Worm (Caenorhabditis elegans): Measurements from ENCODE around the gene F08G2.8.
A peak's percentile ranks its signal among the peaks of the same experiment; 100 is the strongest.

Gene F08G2.8

ce11 chrII:13899777-13900176, 47.7 kb downstream of the F08G2.8 start:
- TF ChIP-seq hlh-15 (tag; optimal IDR thresholded peaks at IDR 0.05), result no peak
- no peak for TF ChIP-seq ceh-9 (tag; optimal IDR thresholded peaks at IDR 0.05)
- TF ChIP-seq ceh-48 (tag; optimal IDR thresholded peaks at IDR 0.05), result peak; percentile 20
- no peak for TF ChIP-seq zip-5 (tag; optimal IDR thresholded peaks at IDR 0.05)
- TF ChIP-seq madf-2 (tag; optimal IDR thresholded peaks at IDR 0.05), result no peak
- TF ChIP-seq pat-9 (tag; optimal IDR thresholded peaks at IDR 0.05), result no peak
- no peak for TF ChIP-seq sox-2 (GFP tag; IDR thresholded peaks at IDR 0.05)

- TF ChIP-seq unc-86 (tag; optimal IDR thresholded peaks at IDR 0.05) (no peak), nfya-1 (tag; optimal IDR thresholded peaks at IDR 0.05) (no peak), pha-4 (tag; optimal IDR thresholded peaks at IDR 0.05) (no peak), odd-2 (tag; optimal IDR thresholded peaks at IDR 0.05) (no peak), tbx-7 (tag; optimal IDR thresholded peaks at IDR 0.05) (no peak), ama-1 (optimal IDR thresholded peaks at IDR 0.05) (no peak)
These were observed 49.9 kb downstream of the F08G2.8 start, which contains the start of gene W02B8.1 for ce11 chrII:13902014-13902413. TSS of gene W02B8.1 (minus strand) at chrII:13902114.

ce11 chrII:13903482-13903881, 51.4 kb downstream of the F08G2.8 start:
- TF ChIP-seq ceh-34 (tag; optimal IDR thresholded peaks at IDR 0.05) (peak; percentile 25), elt-4 (tag; optimal IDR thresholded peaks at IDR 0.05) (no peak)
